Fruit fly (Drosophila melanogaster) whole organism, wandering third instar larva: ENCODE results near the gene Ets21C.

Experiments used
- CrebA ChIP-seq: fragments of 200-800 bp; sonication (Bioruptor generic); optimal IDR thresholded peaks from 2 replicates; lab custom pipeline; 2016; ENCODE audit warnings: missing biosample characterization, mild to moderate bottlenecking, missing genetic modification characterization, borderline replicate concordance
- Dfd ChIP-seq: fragments of >200 bp; optimal IDR thresholded peaks from 2 replicates; lab custom pipeline; 2017; ENCODE audit warnings: missing biosample characterization, missing genetic modification characterization
- N ChIP-seq: fragments of >200 bp; optimal IDR thresholded peaks from 2 replicates; lab custom pipeline; 2018; ENCODE audit warnings: missing biosample characterization, missing external identifiers, missing genetic modification characterization
- Sp1 ChIP-seq: fragments of 200-800 bp; sonication (Bioruptor generic); optimal IDR thresholded peaks from 3 replicates; lab custom pipeline; 2019; ENCODE audit warnings: missing biosample characterization, mild to moderate bottlenecking, missing genetic modification characterization, moderate library complexity
- br ChIP-seq: fragments of 200-800 bp; sonication (Bioruptor generic); optimal IDR thresholded peaks from 2 replicates; lab custom pipeline; 2016; ENCODE audit warnings: missing biosample characterization, missing genetic modification characterization
- pan ChIP-seq: fragments of >200 bp; optimal IDR thresholded peaks from 2 replicates; lab custom pipeline; 2017
- psq ChIP-seq: fragments of 200-800 bp; sonication (Bioruptor generic); optimal IDR thresholded peaks from 3 replicates; lab custom pipeline; 2017; ENCODE audit warnings: missing biosample characterization, mild to moderate bottlenecking, missing genetic modification characterization, moderate library complexity
- sv ChIP-seq: fragments of 200-800 bp; sonication (Bioruptor generic); optimal IDR thresholded peaks from 3 replicates; lab custom pipeline; 2016; ENCODE audit warnings: missing biosample characterization, missing genetic modification characterization
- usp ChIP-seq: fragments of >200 bp; optimal IDR thresholded peaks from 2 replicates; lab custom pipeline; 2017; ENCODE audit warnings: missing biosample characterization, missing genetic modification characterization

dm6 chr2L:525547-526180 lies 27.1 kb downstream of the Ets21C start:
- TF ChIP-seq usp (GFP tag; lab: Kevin White, UChicago) (no peak), N (GFP tag; lab: Kevin White, UChicago) (no peak), sv (GFP tag; lab: Kevin White, UChicago) (no peak), Dfd (GFP tag; lab: Kevin White, UChicago) (peak; percentile 64), br (GFP tag; lab: Kevin White, UChicago) (no peak), CrebA (GFP tag; lab: Kevin White, UChicago) (no peak), psq (GFP tag; lab: Kevin White, UChicago) (no peak), Sp1 (no peak), pan (no peak)
